Worm (Caenorhabditis elegans): Measurements from ENCODE around the gene srg-59.

ce11 chrV:2695935-2696334 lies 29.2 kb downstream of the srg-59 start, which contains the start of gene Y45G12B.3:
- TF ChIP-seq flt-1 (GFP tag; IDR thresholded peaks at IDR 0.05) (no peak), ztf-29 (GFP tag; IDR thresholded peaks at IDR 0.05) (no peak), ztf-23 (GFP tag; IDR thresholded peaks at IDR 0.05) (no peak), cog-1 (tag; optimal IDR thresholded peaks at IDR 0.05) (no peak)
